Fruit fly (Drosophila melanogaster): ENCODE measurements around the gene CG14631.

The CG14631 gene

dm6 chrX:1052684-1053389 is 41.0 kb downstream of the CG14631 start (continued):
- TF ChIP-seq esn (GFP tag; optimal IDR thresholded peaks at IDR 0.05), result peak; percentile 79
- peak; percentile 68 for TF ChIP-seq Sox15 (GFP tag; optimal IDR thresholded peaks at IDR 0.05)
- peak; percentile 91 for TF ChIP-seq Eip78C (GFP tag)
- TF ChIP-seq CG15336 (GFP tag; IDR thresholded peaks at IDR 0.05), result peak; percentile 55; the same call in 1 of the 2 replicates
- TF ChIP-seq Gug (GFP tag; IDR thresholded peaks at IDR 0.05), result no peak
- TF ChIP-seq achi (GFP tag; optimal IDR thresholded peaks at IDR 0.05), result peak; percentile 64
- TF ChIP-seq CG3032 (tag; optimal IDR thresholded peaks at IDR 0.05), result peak; percentile 56
- peak; percentile 49; the same call in 1 of the 3 replicates for TF ChIP-seq CG8119 (GFP tag; IDR thresholded peaks at IDR 0.05)
- peak; percentile 78 for TF ChIP-seq CG6163 (GFP tag; IDR thresholded peaks at IDR 0.05)
- 0 out of 2 replicates have a peak, but pooled peaks have one; percentile 19 for TF ChIP-seq CG11294 (GFP tag; IDR thresholded peaks at IDR 0.05)

dm6 chrX:1056338-1056737 is 44.5 kb downstream of the CG14631 start:
- 0 out of 3 replicates have a peak, but pooled peaks have one; percentile 19 for TF ChIP-seq CG6163 (GFP tag; IDR thresholded peaks at IDR 0.05)
- TF ChIP-seq CG6792 (GFP tag; optimal IDR thresholded peaks at IDR 0.05), result no peak
- no peak for TF ChIP-seq Eip93F (GFP tag; optimal IDR thresholded peaks at IDR 0.05)
- no peak for TF ChIP-seq dsx (GFP tag; optimal IDR thresholded peaks at IDR 0.05; ENCODE audit: poor library complexity, severe bottlenecking)
- no peak for TF ChIP-seq CG1621 (tag; optimal IDR thresholded peaks at IDR 0.05)
- no peak for TF ChIP-seq cyc (GFP tag; optimal IDR thresholded peaks at IDR 0.05)

All from whole organism, prepupa.